Worm (Caenorhabditis elegans): ENCODE data around the gene F15E6.6.

ce11 chrIV:4267320-4267719, 16.6 kb downstream of the F15E6.6 start, which contains the start of gene F36A4.4:
- TF ChIP-seq ama-1 (optimal IDR thresholded peaks at IDR 0.05): no peak
- no peak for TF ChIP-seq ama-1 (GFP tag; optimal IDR thresholded peaks at IDR 0.05)
- no peak for TF ChIP-seq unc-62 (GFP tag; optimal IDR thresholded peaks at IDR 0.05)
- TF ChIP-seq rec-8 (tag; optimal IDR thresholded peaks at IDR 0.05): no peak

All from whole organism, young adult.